Worm (Caenorhabditis elegans): Measurements from ENCODE around the gene F08H9.3.

F08H9.3 gene

DNA sequence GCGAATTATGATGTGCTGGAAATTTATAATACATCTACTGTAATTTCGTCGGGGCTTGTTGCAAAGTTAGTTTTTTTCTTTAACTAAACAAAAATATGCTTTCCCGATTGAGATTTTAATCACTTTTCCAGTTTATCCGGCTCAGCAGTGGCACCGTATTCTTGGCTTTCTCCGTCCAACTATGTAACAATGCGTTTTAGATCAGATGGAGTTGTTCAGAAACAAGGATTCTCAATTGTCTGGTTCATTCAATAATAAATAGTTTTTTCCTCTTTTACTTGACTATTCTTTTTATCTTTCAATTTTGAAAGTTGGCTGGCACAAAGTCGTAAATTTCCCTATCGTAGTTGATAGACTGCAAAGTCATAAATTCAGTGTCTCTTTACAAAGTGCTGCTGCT lies 11.0 kb upstream of the F08H9.3 start, which contains the start of gene clec-56:
clec-56 (plus strand) TSS at position 301 of the 400 bp plus-strand sequence.
- TF ChIP-seq hmg-20 (GFP tag; IDR thresholded peaks at IDR 0.05) (no peak), madf-8 (GFP tag; conservative IDR thresholded peaks at IDR 0.05) (no peak), nhr-80 (tag; optimal IDR thresholded peaks at IDR 0.05) (peak; percentile 24), D2030.7 (GFP tag; IDR thresholded peaks at IDR 0.05) (no peak), F10E7.11 (tag; optimal IDR thresholded peaks at IDR 0.05) (no peak)

DNA sequence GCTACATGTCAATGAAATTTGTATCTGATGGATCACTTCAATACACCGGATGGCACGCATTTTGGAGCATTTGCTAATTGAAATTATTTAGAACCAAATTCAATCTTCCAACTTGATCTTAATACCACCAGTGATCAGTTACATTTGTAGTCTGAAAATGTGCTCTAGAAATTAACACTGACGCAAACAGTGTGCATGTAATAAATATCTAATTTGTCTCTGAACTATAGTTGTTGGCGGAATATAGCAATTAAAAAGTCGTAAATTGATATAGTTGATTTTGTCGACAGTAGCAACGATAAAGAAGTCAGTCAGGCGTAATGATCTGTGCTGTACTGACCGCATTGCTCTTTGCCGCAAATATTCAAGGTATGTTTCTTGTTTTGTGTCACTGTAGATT lies 9.1 kb upstream of the F08H9.3 start, which contains the start of gene clec-227:
clec-227 (plus strand) TSS at position 301 of the 400 bp plus-strand sequence.
- no peak for TF ChIP-seq lin-40 (tag; optimal IDR thresholded peaks at IDR 0.05)
- no peak for TF ChIP-seq B0336.3 (GFP tag; IDR thresholded peaks at IDR 0.05)
- no peak for TF ChIP-seq bed-1 (GFP tag; IDR thresholded peaks at IDR 0.05)
- TF ChIP-seq nhr-80 (tag; optimal IDR thresholded peaks at IDR 0.05): no peak
- TF ChIP-seq tlf-1 (GFP tag; optimal IDR thresholded peaks at IDR 0.05): no peak
- TF ChIP-seq F39B2.1 (GFP tag; IDR thresholded peaks at IDR 0.05): no peak
- no peak for TF ChIP-seq F57A8.1 (GFP tag; optimal IDR thresholded peaks at IDR 0.05)
- no peak for TF ChIP-seq fkh-3 (tag; optimal IDR thresholded peaks at IDR 0.05)
- TF ChIP-seq ceh-40 (GFP tag; IDR thresholded peaks at IDR 0.05): no peak
- no peak for TF ChIP-seq ztf-6 (GFP tag; IDR thresholded peaks at IDR 0.05)
- TF ChIP-seq snpc-1.1 (tag; optimal IDR thresholded peaks at IDR 0.05; ENCODE audit: insufficient read depth): no peak
- TF ChIP-seq gei-17 (GFP tag; optimal IDR thresholded peaks at IDR 0.05): no peak
- TF ChIP-seq madf-3 (GFP tag; IDR thresholded peaks at IDR 0.05): no peak
- no peak for TF ChIP-seq hlh-26 (GFP tag; conservative IDR thresholded peaks at IDR 0.05)
- no peak for TF ChIP-seq D2030.7 (GFP tag; IDR thresholded peaks at IDR 0.05)
- no peak for TF ChIP-seq dpl-1 (GFP tag; optimal IDR thresholded peaks at IDR 0.05)
- TF ChIP-seq F52B5.7 (tag; optimal IDR thresholded peaks at IDR 0.05): no peak
- no peak for TF ChIP-seq him-1 (tag; optimal IDR thresholded peaks at IDR 0.05)
- TF ChIP-seq madf-8 (GFP tag; conservative IDR thresholded peaks at IDR 0.05): no peak

DNA sequence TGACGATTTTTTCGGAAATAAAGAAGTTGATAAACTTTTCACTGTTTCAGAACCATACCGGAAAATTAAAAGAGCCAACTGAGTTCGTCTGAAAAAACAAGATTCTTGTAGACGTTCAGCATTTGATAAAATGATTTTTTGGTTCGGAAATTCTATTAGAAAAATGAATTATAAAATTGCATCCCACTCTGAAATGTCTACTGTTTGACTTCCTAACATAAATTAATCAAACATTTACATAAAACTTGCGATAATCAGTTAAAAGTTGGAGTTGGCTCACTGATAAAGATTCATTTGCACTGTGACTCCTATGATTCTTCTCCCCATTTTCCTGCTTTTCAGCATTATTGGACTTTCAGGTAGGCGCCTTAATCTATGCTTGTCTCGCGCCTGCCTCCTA lies 5.8 kb upstream of the F08H9.3 start, which contains the start of gene clec-57:
clec-57 (plus strand) TSS at position 301 of the 400 bp plus-strand sequence.
- TF ChIP-seq ceh-40 (GFP tag; IDR thresholded peaks at IDR 0.05): no peak
- TF ChIP-seq ztf-18 (tag; optimal IDR thresholded peaks at IDR 0.05): no peak
- no peak for TF ChIP-seq madf-6 (GFP tag; IDR thresholded peaks at IDR 0.05)
- no peak for TF ChIP-seq mel-28 (tag; optimal IDR thresholded peaks at IDR 0.05; ENCODE audit: borderline replicate concordance)
- no peak for TF ChIP-seq egl-18 (GFP tag; IDR thresholded peaks at IDR 0.05)
- no peak for TF ChIP-seq snpc-1.3 (tag; optimal IDR thresholded peaks at IDR 0.05; ENCODE audit: insufficient read depth)
- TF ChIP-seq atf-7 (tag; optimal IDR thresholded peaks at IDR 0.05): no peak
- no peak for TF ChIP-seq B0035.1 (tag; optimal IDR thresholded peaks at IDR 0.05)
- no peak for TF ChIP-seq F55B11.4 (tag; optimal IDR thresholded peaks at IDR 0.05; ENCODE audit: borderline replicate concordance, insufficient read depth)
- no peak for TF ChIP-seq lsy-27 (tag; optimal IDR thresholded peaks at IDR 0.05; ENCODE audit: borderline replicate concordance, insufficient read depth)
- TF ChIP-seq lin-54 (GFP tag; optimal IDR thresholded peaks at IDR 0.05): no peak
- no peak for TF ChIP-seq dox-1 (GFP tag; IDR thresholded peaks at IDR 0.05)
- no peak for TF ChIP-seq let-526 (GFP tag; IDR thresholded peaks at IDR 0.05)
- no peak for TF ChIP-seq let-607 (tag; optimal IDR thresholded peaks at IDR 0.05)
- TF ChIP-seq F33H1.4 (GFP tag; IDR thresholded peaks at IDR 0.05): no peak
- TF ChIP-seq ztf-28 (GFP tag; IDR thresholded peaks at IDR 0.05): no peak
- no peak for TF ChIP-seq akir-1 (GFP tag; optimal IDR thresholded peaks at IDR 0.05)

All from whole organism, young adult.